Fruit fly (Drosophila melanogaster): ENCODE results near the gene CG31358.

The CG31358 gene

DNA sequence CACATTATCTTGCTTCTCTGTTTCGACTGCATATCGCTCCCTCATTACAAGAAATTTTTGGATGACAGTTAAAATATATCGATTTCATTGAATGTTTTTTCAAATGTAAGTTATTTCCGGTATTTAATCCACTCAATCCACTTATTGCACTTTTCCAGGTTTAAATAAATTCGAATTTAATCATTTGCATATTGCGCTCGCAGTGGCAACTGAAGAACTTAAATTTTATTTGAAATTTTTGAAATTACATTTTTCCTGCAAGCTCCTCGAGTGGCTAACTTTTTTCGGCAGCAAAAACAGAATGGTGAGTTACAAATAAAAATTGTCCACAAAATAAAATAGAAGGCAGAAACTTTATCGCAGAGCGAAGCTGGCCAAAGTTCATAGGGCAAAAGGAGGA is at the start of gene CG31358, which contains the start of the genes CG42504 and CG42505:
TSS of gene CG31358 (minus strand) at position 101 of the 400 bp plus-strand sequence.
TSS of gene CG42504 (minus strand) at position 101 of the 400 bp plus-strand sequence.
TSS of gene CG42505 (minus strand) at position 101 of the 400 bp plus-strand sequence.
- no peak for TF ChIP-seq noc (tag; optimal IDR thresholded peaks at IDR 0.05)

dm6 chr3R:12080370-12080968 is 48.9 kb upstream of the CG31358 start:
- no peak for TF ChIP-seq noc (tag; optimal IDR thresholded peaks at IDR 0.05)

DNA sequence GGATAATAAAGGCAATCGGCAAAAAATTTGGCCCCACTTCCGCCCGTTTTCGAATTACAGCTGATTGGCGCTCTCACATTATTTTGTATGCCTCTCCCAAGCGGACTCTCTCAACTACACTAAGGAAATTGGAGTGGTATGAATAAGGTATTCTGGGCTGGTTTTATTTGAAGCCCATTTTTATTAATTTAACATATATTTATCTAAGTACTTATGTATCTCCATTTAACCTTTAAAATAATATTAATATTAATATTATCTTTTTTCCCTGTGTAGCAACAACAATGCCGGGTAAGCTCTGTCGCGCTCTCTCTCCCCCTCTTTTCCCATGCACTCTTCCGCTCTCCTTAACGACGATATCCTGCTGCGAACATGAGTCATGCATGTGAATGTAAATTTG is 47.4 kb upstream of the CG31358 start:
- peak; percentile 47 for TF ChIP-seq noc (tag; optimal IDR thresholded peaks at IDR 0.05)

- TF ChIP-seq noc (tag; optimal IDR thresholded peaks at IDR 0.05): no peak
These were observed 31.3 kb upstream of the CG31358 start, which contains the start of gene CG14740 for dm6 chr3R:12062844-12063243. Gene CG14740, minus strand, starts transcription at chr3R:12062944.

DNA sequence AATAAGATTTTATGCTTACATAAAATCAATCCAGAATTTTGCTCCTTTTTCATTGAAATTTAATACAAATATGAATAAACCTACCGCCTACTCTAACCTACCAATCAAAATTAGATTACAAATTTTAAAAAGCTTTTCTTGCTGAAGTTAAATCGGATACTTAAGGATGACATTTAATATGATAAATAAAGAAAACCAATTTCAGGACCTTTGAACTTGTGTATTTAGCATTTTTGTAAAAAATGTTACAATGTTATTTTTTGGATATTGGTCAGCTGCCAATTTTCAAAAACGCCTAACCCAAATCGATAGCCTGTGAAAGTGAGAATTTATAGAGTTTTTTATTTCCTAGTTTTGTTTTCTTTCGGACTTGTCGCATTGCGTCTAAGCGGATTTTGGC is 17.6 kb upstream of the CG31358 start, which contains the start of gene CG14739:
TSS of gene CG14739 (minus strand) at position 101 of the 400 bp plus-strand sequence.
- no peak for TF ChIP-seq noc (tag; optimal IDR thresholded peaks at IDR 0.05)

DNA sequence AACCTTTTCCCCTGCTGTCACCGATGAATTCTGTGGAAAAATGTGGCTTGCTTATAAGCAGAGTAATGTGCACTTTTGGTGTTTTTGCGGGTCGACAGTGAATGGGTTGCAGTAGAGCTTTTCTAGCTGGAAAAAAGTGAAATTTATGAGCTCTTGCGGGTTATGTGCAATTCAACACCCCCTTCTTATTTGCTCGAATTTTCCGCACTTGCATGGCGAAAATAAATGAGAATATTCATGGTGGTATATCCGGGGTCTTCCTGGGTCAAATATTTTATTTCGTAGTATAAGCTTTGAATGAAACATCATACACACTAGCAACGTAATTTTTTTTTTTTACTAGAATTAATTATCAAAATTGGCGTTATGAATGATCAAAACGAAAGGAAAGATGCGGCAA is 8.7 kb upstream of the CG31358 start, which contains the start of gene CG14736:
TSS of gene CG14736 (plus strand) at position 301 of the 400 bp plus-strand sequence.
- no peak for TF ChIP-seq noc (tag; optimal IDR thresholded peaks at IDR 0.05)

dm6 chr3R:12032842-12033241 is 1.3 kb upstream of the CG31358 start, which contains the start of gene ssp5:
Gene ssp5, plus strand, starts transcription at chr3R:12033142.
- no peak for TF ChIP-seq noc (tag; optimal IDR thresholded peaks at IDR 0.05)

- TF ChIP-seq noc (tag; optimal IDR thresholded peaks at IDR 0.05): no peak
These were observed 10.6 kb downstream of the CG31358 start for dm6 chr3R:12020987-12021386.

DNA sequence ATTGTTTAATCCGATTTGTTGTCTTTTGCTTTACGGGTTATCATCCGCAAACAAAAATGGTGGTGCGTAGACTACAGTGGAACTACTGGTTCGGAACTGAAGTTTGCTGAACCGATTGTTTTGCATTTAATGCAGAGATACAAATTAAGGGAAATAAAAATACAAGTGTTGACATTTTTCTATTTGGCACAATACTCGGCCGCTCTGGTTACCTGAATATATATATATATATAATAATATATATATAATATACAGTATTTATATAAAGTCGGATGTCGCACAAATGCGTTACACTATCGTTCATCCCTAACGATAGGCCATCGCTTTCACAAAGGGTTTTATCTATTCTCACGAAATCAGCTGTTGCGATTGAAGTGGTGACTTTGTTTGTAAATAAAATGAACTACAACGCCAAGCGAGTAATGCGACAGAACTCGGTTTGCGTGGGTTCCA is 14.7 kb downstream of the CG31358 start, which contains the start of the genes DCAF12 and Spt3:
TSS of gene DCAF12 (minus strand) at position 204 of the 453 bp plus-strand sequence.
TSS of gene Spt3 (plus strand) at position 329 of the 453 bp plus-strand sequence.
- no peak for TF ChIP-seq noc (tag; optimal IDR thresholded peaks at IDR 0.05)

dm6 chr3R:12010202-12010824 is 21.2 kb downstream of the CG31358 start, which contains the start of the genes KLHL18 and GCC185:
Gene KLHL18, minus strand, starts transcription at chr3R:12010434.
Gene GCC185, plus strand, starts transcription at chr3R:12010772.
- TF ChIP-seq noc (tag; optimal IDR thresholded peaks at IDR 0.05): peak; percentile 83

dm6 chr3R:12006417-12006816 is 25.1 kb downstream of the CG31358 start:
- no peak for TF ChIP-seq noc (tag; optimal IDR thresholded peaks at IDR 0.05)

- TF ChIP-seq noc (tag; optimal IDR thresholded peaks at IDR 0.05): no peak
These were observed 26.1 kb downstream of the CG31358 start, which contains the start of gene Tk for dm6 chr3R:12005417-12005816. Gene Tk, minus strand, starts transcription at chr3R:12005473.

dm6 chr3R:11999074-11999473 is 32.5 kb downstream of the CG31358 start, which contains the start of gene Ect3:
Gene Ect3, plus strand, starts transcription at chr3R:11999278.
- no peak for TF ChIP-seq noc (tag; optimal IDR thresholded peaks at IDR 0.05)

DNA sequence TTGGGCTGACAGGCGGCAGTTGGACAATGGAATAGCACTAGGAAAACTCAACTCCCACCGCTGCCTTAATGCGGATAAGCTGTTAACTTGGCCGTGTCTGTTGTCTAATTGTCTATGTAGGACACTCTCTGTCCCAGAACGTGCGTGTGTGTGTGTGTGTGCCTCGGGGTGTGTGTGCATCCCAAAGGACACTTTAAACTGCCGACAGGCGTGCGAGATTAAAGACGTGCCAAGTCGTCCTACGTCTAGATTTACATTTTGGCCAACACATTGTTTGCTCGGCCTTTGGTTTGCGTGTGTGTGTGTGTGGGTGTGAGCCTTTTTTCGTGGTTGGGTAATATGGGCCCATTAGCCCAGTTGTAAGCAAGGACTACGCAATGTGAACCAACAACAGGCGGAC is 33.4 kb downstream of the CG31358 start:
- TF ChIP-seq noc (tag; optimal IDR thresholded peaks at IDR 0.05): no peak

DNA sequence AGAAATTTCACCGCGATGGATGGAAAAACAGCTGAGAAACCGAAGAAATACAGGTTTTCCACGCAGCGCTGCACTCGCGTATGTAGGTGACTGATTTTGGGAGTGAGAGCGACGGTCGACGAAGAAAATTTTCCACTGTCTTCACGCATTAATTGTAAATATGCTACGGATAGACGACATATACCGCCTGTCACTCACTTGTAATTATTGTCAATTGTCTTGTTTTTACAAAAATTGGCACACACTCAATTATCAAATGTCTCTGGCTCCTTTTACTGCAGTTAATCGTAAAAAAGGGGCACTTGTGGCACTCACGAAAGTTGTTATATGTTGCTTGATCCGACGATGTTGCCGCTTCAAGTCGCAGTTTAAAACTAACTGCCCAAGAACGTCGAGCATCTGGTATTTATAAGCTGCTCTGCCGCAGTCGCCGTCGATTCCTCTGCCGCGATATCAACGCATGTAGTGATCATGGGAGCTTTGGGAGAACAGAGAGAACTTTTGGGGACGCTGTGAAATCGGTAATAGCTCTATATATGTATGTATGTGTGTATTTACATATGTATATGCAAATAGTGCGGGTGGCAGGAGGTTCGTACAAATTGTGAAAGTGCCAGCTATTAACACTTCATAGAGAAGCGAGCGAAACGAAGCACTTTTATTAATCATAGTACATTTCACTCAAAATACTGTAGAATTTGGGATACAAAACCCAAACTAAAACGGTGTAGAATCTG is 38.5 kb downstream of the CG31358 start, which contains the start of gene mfas:
TSS of gene mfas (minus strand) at position 382 of the 737 bp plus-strand sequence.
- TF ChIP-seq noc (tag; optimal IDR thresholded peaks at IDR 0.05): no peak
